Fruit fly (Drosophila melanogaster) S2 (cell line): ENCODE data around the gene CG3534.
A peak's percentile ranks its signal among the peaks of the same experiment; 100 is the strongest.

Source experiments
- CG8478 ChIP-seq: fragments of >200 bp; optimal IDR thresholded peaks from 2 replicates; lab custom pipeline; 2018
- CTCF ChIP-seq, 2 experiments: fragments of >200 bp; optimal IDR thresholded peaks; 2 replicates each; lab custom pipeline; 2018

The CG3534 gene

DNA sequence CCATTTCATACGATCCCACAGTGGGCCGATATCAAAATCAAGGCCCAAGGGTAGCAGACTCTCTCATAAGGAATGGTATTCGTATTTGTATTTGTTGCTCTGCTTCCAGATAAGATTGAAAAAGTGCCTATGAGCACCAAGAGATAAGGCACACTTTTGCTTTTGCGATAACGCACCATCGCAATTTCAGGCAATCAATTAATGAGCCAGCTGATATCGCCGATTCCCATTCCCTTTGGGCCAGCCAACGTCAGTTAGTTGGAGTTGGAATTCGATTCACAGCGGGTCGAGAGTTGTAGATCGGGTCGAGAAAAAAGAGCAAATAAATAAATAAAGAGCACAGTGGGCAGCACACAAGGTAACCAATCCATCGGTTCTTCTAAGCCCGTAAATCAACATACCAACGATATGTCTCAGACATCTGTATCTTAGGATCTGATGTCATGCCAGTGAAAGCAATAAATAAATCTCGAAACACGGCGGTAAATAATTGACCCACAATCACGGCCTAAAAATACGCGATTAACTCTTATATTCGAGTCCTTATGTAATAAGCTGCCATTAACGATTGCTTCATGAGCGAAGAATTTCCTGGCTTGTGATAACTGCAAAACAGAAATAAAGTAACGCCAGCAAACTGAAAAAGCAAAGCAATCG, 11.9 kb downstream of the CG3534 start, which contains the start of gene CG8907:
Gene CG8907, plus strand, starts transcription at position 252 of the 657 bp plus-strand sequence.
- no peak for TF ChIP-seq CG8478 (lab: Kevin White, UChicago)
- TF ChIP-seq CTCF (optimal IDR thresholded peaks at IDR 0.05; lab: Kevin White, UChicago): no peak

- no peak for TF ChIP-seq CG8478 (lab: Kevin White, UChicago)
- no peak for TF ChIP-seq CTCF (optimal IDR thresholded peaks at IDR 0.05; lab: Kevin White, UChicago)
These were observed 12.4 kb downstream of the CG3534 start for dm6 chr3R:17008675-17009022.

DNA sequence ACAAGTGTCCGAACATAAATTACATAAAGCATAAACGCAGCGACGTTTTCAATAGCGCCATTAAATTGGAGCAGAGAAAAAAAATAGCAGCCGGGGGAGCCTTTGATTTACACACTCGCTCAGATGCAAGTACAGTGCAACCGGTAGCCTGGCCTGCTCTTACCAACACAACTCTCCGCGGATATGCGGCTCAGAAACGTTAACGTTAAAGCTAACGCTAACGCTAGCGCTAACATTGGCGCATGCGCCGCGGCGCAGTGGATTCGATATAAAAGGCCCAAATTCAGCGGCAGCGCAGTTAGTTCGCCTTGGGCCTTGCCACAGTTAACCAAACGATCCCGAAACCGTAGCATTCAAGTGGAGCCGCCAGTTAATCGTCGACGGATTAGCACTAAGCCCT, 18.0 kb downstream of the CG3534 start, which contains the start of gene Pxd:
Gene Pxd, plus strand, starts transcription at position 301 of the 400 bp plus-strand sequence.
- TF ChIP-seq CTCF (optimal IDR thresholded peaks at IDR 0.05; lab: Kevin White, UChicago): no peak
- TF ChIP-seq CG8478 (lab: Kevin White, UChicago): no peak

DNA sequence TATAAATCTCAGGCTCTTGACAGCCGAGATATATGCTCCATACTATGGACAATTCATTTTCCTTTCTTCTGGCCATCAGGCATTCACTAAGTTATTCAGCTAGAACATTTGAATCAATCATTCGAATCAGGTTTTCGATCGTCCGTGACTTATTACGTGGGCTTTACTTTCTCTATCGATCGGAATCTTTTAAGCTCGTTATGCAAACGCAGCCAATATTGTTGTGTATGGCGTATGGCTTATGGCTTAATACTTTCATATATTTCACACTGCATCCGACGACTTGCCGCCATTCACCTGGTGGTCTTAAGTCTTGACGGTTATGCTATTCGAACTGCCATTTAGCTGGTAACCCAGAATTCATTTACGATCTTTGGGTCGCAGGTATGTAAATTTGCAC, 19.9 kb downstream of the CG3534 start:
- no peak for TF ChIP-seq CG8478 (lab: Kevin White, UChicago)
- TF ChIP-seq CTCF (optimal IDR thresholded peaks at IDR 0.05; lab: Kevin White, UChicago): no peak

- TF ChIP-seq CTCF (optimal IDR thresholded peaks at IDR 0.05; lab: Kevin White, UChicago) (no peak), CG8478 (lab: Kevin White, UChicago) (no peak)
These were observed 22.8 kb downstream of the CG3534 start for dm6 chr3R:17018902-17019527.

dm6 chr3R:17020956-17021355, 24.7 kb downstream of the CG3534 start, which contains the start of gene Adsl:
TSS of gene Adsl (minus strand) at chr3R:17021120.
- TF ChIP-seq CTCF (optimal IDR thresholded peaks at IDR 0.05; lab: Kevin White, UChicago) (no peak), CG8478 (lab: Kevin White, UChicago) (no peak)

DNA sequence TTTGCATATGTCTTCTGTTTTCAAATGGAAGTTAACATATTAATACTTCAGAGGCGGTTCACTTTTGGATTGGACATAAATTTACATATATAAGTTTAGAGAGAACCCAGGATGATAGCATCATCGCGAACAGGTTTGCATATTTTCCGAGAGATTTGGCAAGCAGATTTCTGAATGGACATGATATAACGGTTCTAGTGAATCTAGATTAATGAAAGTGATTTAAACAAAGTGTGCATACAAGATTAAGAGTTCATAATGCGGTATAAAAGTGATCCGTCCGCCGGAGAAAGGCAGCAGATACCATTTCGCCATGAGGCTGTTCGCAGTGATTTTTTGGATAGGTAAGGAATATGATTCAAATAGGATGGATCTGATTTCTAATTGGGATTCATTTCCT, 32.1 kb downstream of the CG3534 start, which contains the start of gene CG5225:
Gene CG5225, plus strand, starts transcription at position 301 of the 400 bp plus-strand sequence.
- TF ChIP-seq CTCF (optimal IDR thresholded peaks at IDR 0.05; lab: Kevin White, UChicago) (no peak), CG8478 (lab: Kevin White, UChicago) (no peak)

- TF ChIP-seq CG8478 (lab: Kevin White, UChicago): no peak
- TF ChIP-seq CTCF (optimal IDR thresholded peaks at IDR 0.05; lab: Kevin White, UChicago): no peak
These were observed 33.5 kb downstream of the CG3534 start for dm6 chr3R:17029796-17030195.

DNA sequence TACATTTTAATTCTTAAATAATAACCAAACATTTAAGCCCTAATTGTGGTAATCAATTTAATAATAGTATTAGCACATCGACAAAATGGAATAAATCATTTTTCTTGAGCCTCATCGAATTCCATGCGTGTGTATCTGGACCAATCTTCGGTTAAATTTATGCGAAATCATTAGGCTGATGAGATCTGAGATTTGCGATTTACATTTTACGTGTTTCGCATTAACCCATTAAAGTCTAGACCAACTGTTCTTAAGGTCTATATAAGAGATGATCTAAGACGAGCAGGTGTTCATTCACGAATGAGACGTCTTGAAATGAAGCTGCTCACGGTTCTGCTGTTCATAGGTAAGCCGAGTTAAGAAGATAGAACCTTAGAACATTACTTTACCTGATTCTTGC, 35.3 kb downstream of the CG3534 start, which contains the start of gene CG31268:
Gene CG31268, plus strand, starts transcription at position 301 of the 400 bp plus-strand sequence.
- TF ChIP-seq CTCF (optimal IDR thresholded peaks at IDR 0.05; lab: Kevin White, UChicago) (no peak), CG8478 (lab: Kevin White, UChicago) (no peak)

DNA sequence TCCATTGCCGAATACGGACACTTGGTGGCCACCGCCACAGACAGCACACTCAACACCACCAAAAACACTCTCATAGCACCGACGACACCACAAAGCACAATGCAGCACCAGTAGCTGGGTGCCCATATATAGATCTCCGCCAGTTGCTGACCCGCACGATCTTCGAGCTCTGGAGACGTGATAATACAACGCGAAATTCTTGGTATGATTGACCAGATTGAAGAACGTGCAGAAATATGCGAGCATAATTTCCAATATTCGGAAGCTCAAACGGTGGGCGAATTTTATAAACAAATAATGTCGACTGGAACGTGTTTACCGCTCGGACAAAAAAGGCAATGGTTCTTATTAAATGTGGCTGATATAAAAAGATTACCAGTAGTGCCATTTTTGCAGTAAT, 39.7 kb downstream of the CG3534 start, which contains the start of gene CG4009:
Gene CG4009, minus strand, starts transcription at position 101 of the 400 bp plus-strand sequence.
- no peak for TF ChIP-seq CG8478 (lab: Kevin White, UChicago)

- TF ChIP-seq CTCF (optimal IDR thresholded peaks at IDR 0.05; lab: Kevin White, UChicago): peak in 1 of 2 experiments; percentile 17
- TF ChIP-seq CG8478 (lab: Kevin White, UChicago): no peak
These were observed 44.0 kb downstream of the CG3534 start, which contains the start of the genes CG18213 and Trm7-32 for dm6 chr3R:17039993-17040807. TSS of gene CG18213 (minus strand) at chr3R:17040203. TSS of gene Trm7-32 (plus strand) at chr3R:17040682.

dm6 chr3R:17042838-17043569, 46.8 kb downstream of the CG3534 start, which contains the start of the genes bdwf and Patr-1:
TSS of gene bdwf (minus strand) at chr3R:17043136.
TSS of gene Patr-1 (plus strand) at chr3R:17043564.
- TF ChIP-seq CTCF (optimal IDR thresholded peaks at IDR 0.05; lab: Kevin White, UChicago) (no peak), CG8478 (lab: Kevin White, UChicago) (no peak)

DNA sequence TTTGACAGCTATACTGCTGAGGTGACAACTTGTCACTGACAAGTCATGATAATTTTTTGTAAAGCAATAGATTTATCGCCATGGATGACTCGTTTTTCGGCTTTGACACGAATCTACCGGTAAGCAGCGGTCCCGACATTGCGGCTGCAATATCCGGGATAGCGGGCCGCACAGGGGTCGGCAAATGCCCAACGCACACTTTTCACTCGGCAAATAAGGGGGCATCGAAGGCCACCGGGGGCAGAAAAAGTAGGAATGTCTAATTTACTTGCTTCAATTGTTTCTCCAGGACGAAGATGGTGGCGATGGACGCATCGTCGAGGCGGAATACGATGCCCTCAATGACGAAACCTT, 47.3 kb downstream of the CG3534 start:
- TF ChIP-seq CTCF (optimal IDR thresholded peaks at IDR 0.05; lab: Kevin White, UChicago) (no peak), CG8478 (lab: Kevin White, UChicago) (no peak)

- TF ChIP-seq CG8478 (lab: Kevin White, UChicago): no peak
- TF ChIP-seq CTCF (optimal IDR thresholded peaks at IDR 0.05; lab: Kevin White, UChicago): no peak
These were observed 52.6 kb downstream of the CG3534 start for dm6 chr3R:17048867-17049266.
